Worm (Caenorhabditis elegans): ENCODE data around the gene C01G10.17.

The C01G10.17 gene

ce11 chrV:15065837-15066348 is 24.7 kb upstream of the C01G10.17 start, which contains the start of gene otub-1:
otub-1 (plus strand) TSS chrV:15066298.
- no peak for TF ChIP-seq him-1 (tag; optimal IDR thresholded peaks at IDR 0.05)
- no peak for TF ChIP-seq dao-5 (tag; optimal IDR thresholded peaks at IDR 0.05)
- no peak for TF ChIP-seq W03F9.2 (tag; optimal IDR thresholded peaks at IDR 0.05)

- TF ChIP-seq W03F9.2 (tag; optimal IDR thresholded peaks at IDR 0.05) (no peak), dao-5 (tag; optimal IDR thresholded peaks at IDR 0.05) (no peak), him-1 (tag; optimal IDR thresholded peaks at IDR 0.05) (no peak)
Observed at ce11 chrV:15067165-15067564, 23.4 kb upstream of the C01G10.17 start, which contains the start of gene C25D7.10. C25D7.10 (plus strand) TSS chrV:15067465.

ce11 chrV:15068378-15068777 is 22.2 kb upstream of the C01G10.17 start, which contains the start of gene dnj-3:
dnj-3 (plus strand) TSS chrV:15068678.
- TF ChIP-seq him-1 (tag; optimal IDR thresholded peaks at IDR 0.05) (no peak), W03F9.2 (tag; optimal IDR thresholded peaks at IDR 0.05) (no peak), dao-5 (tag; optimal IDR thresholded peaks at IDR 0.05) (no peak)

- TF ChIP-seq W03F9.2 (tag; optimal IDR thresholded peaks at IDR 0.05) (no peak), him-1 (tag; optimal IDR thresholded peaks at IDR 0.05) (no peak), dao-5 (tag; optimal IDR thresholded peaks at IDR 0.05) (no peak)
Observed at ce11 chrV:15069435-15069985, 21.0 kb upstream of the C01G10.17 start.

- TF ChIP-seq him-1 (tag; optimal IDR thresholded peaks at IDR 0.05), result peak; percentile 68
- no peak for TF ChIP-seq dao-5 (tag; optimal IDR thresholded peaks at IDR 0.05)
Observed at ce11 chrV:15071015-15071810, 19.3 kb upstream of the C01G10.17 start, which contains the start of gene unc-76. unc-76 (plus strand) TSS chrV:15071760.

- TF ChIP-seq dao-5 (tag; optimal IDR thresholded peaks at IDR 0.05) (no peak), him-1 (tag; optimal IDR thresholded peaks at IDR 0.05) (no peak), W03F9.2 (tag; optimal IDR thresholded peaks at IDR 0.05) (no peak)
Observed at ce11 chrV:15072738-15073137, 17.8 kb upstream of the C01G10.17 start.

ce11 chrV:15074907-15075306 is 15.7 kb upstream of the C01G10.17 start:
- TF ChIP-seq dao-5 (tag; optimal IDR thresholded peaks at IDR 0.05), result no peak
- peak; percentile 3 for TF ChIP-seq him-1 (tag; optimal IDR thresholded peaks at IDR 0.05)

- TF ChIP-seq him-1 (tag; optimal IDR thresholded peaks at IDR 0.05) (no peak), W03F9.2 (tag; optimal IDR thresholded peaks at IDR 0.05) (no peak), dao-5 (tag; optimal IDR thresholded peaks at IDR 0.05) (no peak)
Observed at ce11 chrV:15078560-15078959, 12.0 kb upstream of the C01G10.17 start.

ce11 chrV:15082291-15082690 is 8.3 kb upstream of the C01G10.17 start, which contains the start of the genes C01G10.10 and C01G10.9:
C01G10.10 (minus strand) TSS chrV:15082441.
C01G10.9 (plus strand) TSS chrV:15082530.
- TF ChIP-seq W03F9.2 (tag; optimal IDR thresholded peaks at IDR 0.05) (peak; percentile 72), him-1 (tag; optimal IDR thresholded peaks at IDR 0.05) (peak; percentile 61), dao-5 (tag; optimal IDR thresholded peaks at IDR 0.05) (no peak)

ce11 chrV:15083659-15084058 is 6.9 kb upstream of the C01G10.17 start:
- TF ChIP-seq him-1 (tag; optimal IDR thresholded peaks at IDR 0.05) (no peak), W03F9.2 (tag; optimal IDR thresholded peaks at IDR 0.05) (no peak), dao-5 (tag; optimal IDR thresholded peaks at IDR 0.05) (no peak)

- peak; percentile 96 for TF ChIP-seq W03F9.2 (tag; optimal IDR thresholded peaks at IDR 0.05)
- no peak for TF ChIP-seq dao-5 (tag; optimal IDR thresholded peaks at IDR 0.05)
- peak; percentile 88 for TF ChIP-seq him-1 (tag; optimal IDR thresholded peaks at IDR 0.05)
Observed at ce11 chrV:15085335-15085800, 5.2 kb upstream of the C01G10.17 start, which contains the start of the genes ahsa-1 and C01G10.7. ahsa-1 (minus strand) TSS chrV:15085385. C01G10.7 (plus strand) TSS chrV:15085747.

- TF ChIP-seq W03F9.2 (tag; optimal IDR thresholded peaks at IDR 0.05) (no peak), him-1 (tag; optimal IDR thresholded peaks at IDR 0.05) (no peak), dao-5 (tag; optimal IDR thresholded peaks at IDR 0.05) (no peak)
Observed at ce11 chrV:15087207-15087706, 3.3 kb upstream of the C01G10.17 start, which contains the start of the genes C01G10.15 and C01G10.6. C01G10.15 (minus strand) TSS chrV:15087307. C01G10.6 (plus strand) TSS chrV:15087656.

- TF ChIP-seq dao-5 (tag; optimal IDR thresholded peaks at IDR 0.05), result no peak
- TF ChIP-seq W03F9.2 (tag; optimal IDR thresholded peaks at IDR 0.05), result no peak
- no peak for TF ChIP-seq him-1 (tag; optimal IDR thresholded peaks at IDR 0.05)
Observed at ce11 chrV:15088613-15089012, 1.9 kb upstream of the C01G10.17 start, which contains the start of gene C01G10.18. C01G10.18 (minus strand) TSS chrV:15088713.

Data from whole organism, L4/young adult.